Worm (Caenorhabditis elegans) whole organism, midembryonic: Measurements from ENCODE around the gene F15A4.2.

Experiments used
- T22C8.4 ChIP-seq: fragments of 200-800 bp; sonication (Bioruptor generic); IDR thresholded peaks from 2 replicates; pipeline ENCODE4 v1.3.6; 2022; ENCODE audit warnings: missing genetic modification characterization, missing compliant biosample characterization
- cog-1 ChIP-seq: sonication (generic microtip); optimal IDR thresholded peaks from 2 replicates; lab custom pipeline; 2016; ENCODE audit warnings: missing genetic modification characterization, missing compliant biosample characterization
- flt-1 ChIP-seq: fragments of 200-800 bp; sonication (Bioruptor generic); IDR thresholded peaks from 2 replicates; pipeline ENCODE4 v1.3.6; 2022; ENCODE audit warnings: missing genetic modification characterization, missing compliant biosample characterization
- klf-2 ChIP-seq: fragments of 200-800 bp; sonication (Bioruptor generic); conservative IDR thresholded peaks from 2 replicates; pipeline ENCODE4 v1.3.6; 2022; ENCODE audit warnings: missing genetic modification reagents, missing genetic modification characterization, missing compliant biosample characterization
- med-1 ChIP-seq: sonication (generic microtip); optimal IDR thresholded peaks from 2 replicates; lab custom pipeline; 2017; ENCODE audit warnings: missing genetic modification characterization, mild to moderate bottlenecking, missing compliant biosample characterization, antibody characterized with exemption, missing genetic modification reagents; ENCODE audit not compliant: insufficient read depth
- ref-1 ChIP-seq: fragments of 200-800 bp; sonication (Bioruptor generic); conservative IDR thresholded peaks from 2 replicates; pipeline ENCODE4 v1.3.6; 2022; ENCODE audit warnings: missing genetic modification reagents, missing genetic modification characterization, missing compliant biosample characterization
- tab-1 ChIP-seq: fragments of 200-800 bp; sonication (Bioruptor generic); IDR thresholded peaks from 2 replicates; pipeline ENCODE4 v1.3.6; 2022; ENCODE audit warnings: missing genetic modification characterization, missing compliant biosample characterization
- ztf-23 ChIP-seq: fragments of 200-800 bp; sonication (Bioruptor generic); IDR thresholded peaks from 2 replicates; pipeline ENCODE4 v1.3.6; 2022; ENCODE audit warnings: missing genetic modification reagents, missing genetic modification characterization, missing compliant biosample characterization
- ztf-29 ChIP-seq: fragments of 200-800 bp; sonication (Bioruptor generic); IDR thresholded peaks from 2 replicates; pipeline ENCODE4 v1.3.6; 2022; ENCODE audit warnings: missing genetic modification reagents, missing genetic modification characterization, missing compliant biosample characterization

F15A4.2 gene

DNA sequence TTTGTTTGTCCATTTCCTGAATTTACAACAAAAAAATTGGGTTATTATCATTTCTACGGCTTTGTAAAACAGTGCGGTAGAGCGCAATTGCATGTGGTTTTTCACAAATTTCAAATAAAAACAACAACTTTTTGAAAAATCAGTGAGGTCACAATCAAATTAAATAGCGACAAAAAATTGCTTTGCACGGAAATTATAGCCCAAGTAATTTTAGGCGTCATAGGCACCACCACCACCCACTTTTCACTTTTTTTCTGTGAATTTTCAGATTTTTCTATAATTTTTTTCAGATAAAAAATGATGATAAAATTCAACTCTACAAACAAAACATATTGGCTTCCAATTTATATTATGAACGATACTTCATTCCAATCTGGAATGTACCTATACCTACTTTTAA, 5.1 kb upstream of the F15A4.2 start, which contains the start of gene sre-38:
sre-38 (plus strand) TSS at position 301 of the 400 bp plus-strand sequence.
- TF ChIP-seq cog-1 (tag; lab: Kevin White, UChicago) (no peak), ztf-29 (GFP tag; lab: Robert Waterston, UW) (no peak), klf-2 (GFP tag; lab: Robert Waterston, UW) (no peak), T22C8.4 (GFP tag; lab: Robert Waterston, UW) (no peak)

DNA sequence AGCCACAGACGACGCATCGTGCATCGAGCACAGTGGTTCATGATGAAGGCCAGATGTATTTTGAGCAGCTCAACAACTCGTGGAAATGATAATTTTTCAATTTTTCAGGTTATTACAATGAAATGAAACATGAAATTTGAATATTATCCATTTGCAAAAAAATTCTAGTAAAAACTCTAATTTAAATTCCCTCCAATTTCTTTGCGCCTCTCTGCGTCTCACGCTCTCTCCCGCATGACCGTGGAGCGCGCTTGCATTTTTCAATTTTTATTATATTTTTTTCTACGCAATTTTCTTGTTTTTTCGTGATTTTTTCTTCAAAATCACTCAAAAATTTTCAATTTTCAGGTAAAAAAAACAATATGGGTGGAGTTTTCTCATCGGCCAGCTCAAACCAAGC, 2.9 kb upstream of the F15A4.2 start, which contains the start of gene tag-281:
tag-281 (plus strand) TSS at position 340 of the 400 bp plus-strand sequence.
- TF ChIP-seq ztf-29 (GFP tag; lab: Robert Waterston, UW), result no peak
- TF ChIP-seq ref-1 (GFP tag; lab: Robert Waterston, UW), result no peak
- peak; percentile 48 for TF ChIP-seq cog-1 (tag; lab: Kevin White, UChicago)
- 0 out of 2 replicates have a peak, but pooled peaks have one; percentile 44 for TF ChIP-seq ztf-23 (GFP tag; lab: Robert Waterston, UW)

DNA sequence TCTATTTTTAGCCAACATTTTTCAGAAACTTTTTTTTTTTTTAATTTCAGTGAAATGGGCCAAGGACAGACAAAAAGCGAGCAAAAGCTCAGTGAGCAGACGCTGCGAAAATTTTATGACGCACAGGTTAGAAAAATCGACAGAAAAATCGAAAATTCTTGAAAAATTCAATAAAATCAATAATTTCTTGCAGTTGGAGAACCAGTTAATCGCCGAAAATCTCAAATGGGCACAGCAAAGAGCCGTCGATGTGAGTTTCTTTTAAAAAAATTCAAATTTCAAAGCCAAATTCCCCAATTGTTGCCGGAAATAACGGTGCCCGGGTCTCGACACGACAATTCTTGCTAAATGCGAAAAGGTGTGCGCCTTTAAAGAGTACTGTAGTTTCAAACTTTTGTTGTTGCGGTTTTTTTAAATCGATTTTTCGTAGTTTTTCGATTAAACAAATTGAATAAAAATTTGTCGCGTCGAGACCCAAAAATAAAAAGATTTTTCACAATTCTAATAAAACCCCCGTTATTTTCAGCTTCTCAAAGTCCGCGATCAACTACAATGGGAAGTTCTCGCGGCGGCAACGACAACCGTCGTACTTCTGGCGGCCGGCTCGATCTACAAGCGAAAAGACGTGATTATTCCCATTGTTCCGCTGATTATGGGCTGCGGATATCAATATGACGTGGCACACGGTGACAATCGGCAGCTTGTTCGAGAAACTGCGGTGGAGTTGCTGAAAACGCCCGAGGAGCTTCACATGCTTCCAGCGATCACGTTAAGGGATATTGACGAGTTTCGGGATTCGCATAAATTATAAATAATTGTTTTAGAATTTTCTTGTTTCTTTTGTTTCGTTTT, 1.5 kb upstream of the F15A4.2 start, which contains the start of gene tag-280:
tag-280 (plus strand) TSS at position 51 of the 852 bp plus-strand sequence.
- TF ChIP-seq tab-1 (GFP tag; lab: Robert Waterston, UW) (no peak), cog-1 (tag; lab: Kevin White, UChicago) (no peak), ztf-29 (GFP tag; lab: Robert Waterston, UW) (no peak), ztf-23 (GFP tag; lab: Robert Waterston, UW) (no peak), med-1 (GFP tag; lab: Kevin White, UChicago) (no peak), klf-2 (GFP tag; lab: Robert Waterston, UW) (no peak), flt-1 (GFP tag; lab: Robert Waterston, UW) (no peak), T22C8.4 (GFP tag; lab: Robert Waterston, UW) (no peak), ref-1 (GFP tag; lab: Robert Waterston, UW) (no peak)

DNA sequence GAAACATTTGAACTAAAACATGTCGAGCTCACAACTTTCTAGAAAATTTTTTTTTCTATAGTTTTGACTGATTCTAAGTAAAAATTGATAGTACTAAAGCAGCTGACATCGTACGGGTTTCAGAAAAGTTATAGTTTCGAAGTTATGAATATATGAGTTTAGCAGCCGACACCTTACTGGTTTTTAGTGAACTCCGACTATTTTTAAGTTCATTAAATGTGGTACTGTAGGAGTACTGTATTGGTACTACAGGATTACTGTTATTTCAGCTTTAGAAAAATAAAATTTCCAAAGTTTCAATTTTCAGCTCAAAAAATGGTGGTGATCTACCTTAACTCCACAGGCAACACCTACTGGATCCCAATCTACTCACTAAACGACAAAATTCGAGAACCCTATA, 3.2 kb downstream of the F15A4.2 start, which contains the start of gene sre-37:
sre-37 (plus strand) TSS at position 301 of the 400 bp plus-strand sequence.
- TF ChIP-seq med-1 (GFP tag; lab: Kevin White, UChicago) (no peak), ref-1 (GFP tag; lab: Robert Waterston, UW) (no peak), T22C8.4 (GFP tag; lab: Robert Waterston, UW) (no peak)

DNA sequence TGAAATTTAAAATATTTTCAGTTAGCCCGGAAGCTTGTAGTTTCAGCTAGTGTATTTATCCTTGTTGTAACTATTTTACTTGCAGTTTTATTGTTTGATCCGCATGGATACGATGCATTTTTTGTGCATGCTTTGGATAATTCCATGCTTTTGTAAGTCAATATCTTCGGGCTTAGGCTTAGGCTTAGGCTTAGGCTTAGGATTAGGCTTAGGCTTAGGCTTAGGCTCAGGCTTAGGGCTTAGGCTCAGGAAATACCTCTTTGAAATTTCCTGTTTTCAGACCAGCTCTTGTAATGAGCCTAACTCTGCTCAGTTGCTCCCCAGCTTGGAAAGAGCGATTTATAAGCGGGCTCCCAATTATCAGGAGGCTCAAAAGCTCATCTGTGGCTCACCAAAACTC, 4.7 kb downstream of the F15A4.2 start, which contains the start of gene srg-16:
srg-16 (plus strand) TSS at position 87 of the 400 bp plus-strand sequence.
- TF ChIP-seq T22C8.4 (GFP tag; lab: Robert Waterston, UW) (no peak), klf-2 (GFP tag; lab: Robert Waterston, UW) (no peak), med-1 (GFP tag; lab: Kevin White, UChicago) (no peak), ref-1 (GFP tag; lab: Robert Waterston, UW) (no peak), ztf-29 (GFP tag; lab: Robert Waterston, UW) (no peak), flt-1 (GFP tag; lab: Robert Waterston, UW) (no peak), cog-1 (tag; lab: Kevin White, UChicago) (no peak), tab-1 (GFP tag; lab: Robert Waterston, UW) (no peak), ztf-23 (GFP tag; lab: Robert Waterston, UW) (no peak)

DNA sequence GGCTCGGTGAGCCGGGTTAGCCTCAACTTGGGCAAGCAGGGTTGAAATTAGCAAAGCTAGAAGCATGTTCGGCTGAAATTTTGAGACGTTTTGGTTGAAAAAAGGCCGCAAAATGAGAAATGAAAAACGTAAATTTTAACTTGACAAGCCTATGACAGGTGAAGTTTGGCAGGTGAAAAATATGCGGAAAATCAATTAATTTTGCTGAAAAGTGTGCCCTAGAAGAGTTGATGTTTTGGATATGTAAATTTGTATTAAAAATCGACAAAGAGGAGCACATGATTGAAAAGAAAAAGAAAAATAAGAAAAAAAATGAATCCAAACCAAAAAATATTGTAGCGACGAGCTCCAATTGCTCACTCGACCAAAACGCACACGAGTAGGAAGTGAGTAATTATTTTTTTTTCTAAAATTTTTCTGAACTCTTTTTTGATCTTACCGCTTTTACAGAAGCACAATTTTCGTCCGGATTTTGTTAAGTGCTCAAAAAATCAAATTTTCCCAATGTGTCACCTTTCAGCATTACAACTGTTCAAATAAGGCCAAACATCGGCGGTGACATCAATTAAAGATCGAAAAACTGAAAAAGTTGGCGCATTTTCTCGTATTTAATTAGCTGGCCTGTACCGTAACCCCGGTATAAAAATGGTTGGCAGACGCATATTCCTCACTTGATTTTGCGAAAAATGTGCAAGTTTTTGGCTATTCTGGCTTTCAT, 9.0 kb downstream of the F15A4.2 start, which contains the start of the genes F15A4.5 and phat-8:
F15A4.5 (minus strand) TSS at position 101 of the 718 bp plus-strand sequence.
phat-8 (plus strand) TSS at position 668 of the 718 bp plus-strand sequence.
- TF ChIP-seq T22C8.4 (GFP tag; lab: Robert Waterston, UW), result no peak
- no peak for TF ChIP-seq ztf-23 (GFP tag; lab: Robert Waterston, UW)
- no peak for TF ChIP-seq med-1 (GFP tag; lab: Kevin White, UChicago)
- no peak for TF ChIP-seq flt-1 (GFP tag; lab: Robert Waterston, UW)
- TF ChIP-seq klf-2 (GFP tag; lab: Robert Waterston, UW), result no peak
- TF ChIP-seq tab-1 (GFP tag; lab: Robert Waterston, UW), result no peak
- no peak for TF ChIP-seq cog-1 (tag; lab: Kevin White, UChicago)
- no peak for TF ChIP-seq ref-1 (GFP tag; lab: Robert Waterston, UW)
- no peak for TF ChIP-seq ztf-29 (GFP tag; lab: Robert Waterston, UW)

DNA sequence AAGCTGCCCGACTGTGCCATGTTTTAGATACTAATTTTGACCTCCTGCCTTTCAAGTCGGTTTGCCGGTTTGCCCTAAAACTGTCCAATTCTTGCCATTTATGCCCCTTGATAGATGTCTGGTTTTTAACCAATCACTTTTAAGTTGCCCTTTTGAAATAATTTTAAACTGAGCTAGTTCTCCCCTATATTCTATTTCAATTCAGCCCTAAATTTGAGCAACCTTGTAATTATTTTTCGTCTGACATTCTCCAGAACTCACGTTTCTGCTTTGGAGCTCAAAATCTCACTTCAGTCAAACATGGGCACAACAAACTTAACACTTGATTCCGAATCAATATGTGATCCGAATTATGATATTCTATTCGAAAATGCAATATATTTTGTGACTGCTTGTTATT, 11.1 kb downstream of the F15A4.2 start, which contains the start of gene srg-17:
srg-17 (plus strand) TSS at position 301 of the 400 bp plus-strand sequence.
- no peak for TF ChIP-seq med-1 (GFP tag; lab: Kevin White, UChicago)
- no peak for TF ChIP-seq T22C8.4 (GFP tag; lab: Robert Waterston, UW)
- TF ChIP-seq flt-1 (GFP tag; lab: Robert Waterston, UW), result no peak

DNA sequence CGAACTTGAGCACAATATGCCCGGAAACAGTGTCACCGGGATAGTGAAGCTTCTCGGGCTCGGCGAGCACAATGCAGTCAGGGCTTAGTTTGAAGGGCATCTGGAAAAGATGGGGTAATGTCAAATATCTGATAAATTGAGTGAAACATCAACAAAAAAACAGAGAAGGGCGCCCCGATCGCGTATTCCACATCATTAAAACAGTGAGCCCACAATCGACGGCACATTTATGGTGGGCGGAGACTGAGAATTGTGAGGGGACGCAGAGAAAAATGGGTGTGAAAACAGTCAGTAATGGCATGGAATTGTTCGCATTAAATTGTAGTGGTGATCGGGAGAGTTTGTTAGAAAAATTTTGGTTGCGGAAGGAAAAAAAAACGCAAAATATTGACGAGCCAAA, 18.5 kb downstream of the F15A4.2 start, which contains the start of gene arrd-9:
arrd-9 (minus strand) TSS at position 101 of the 400 bp plus-strand sequence.
- TF ChIP-seq ref-1 (GFP tag; lab: Robert Waterston, UW), result no peak
- TF ChIP-seq klf-2 (GFP tag; lab: Robert Waterston, UW), result no peak
- no peak for TF ChIP-seq tab-1 (GFP tag; lab: Robert Waterston, UW)
- TF ChIP-seq cog-1 (tag; lab: Kevin White, UChicago), result no peak
- no peak for TF ChIP-seq T22C8.4 (GFP tag; lab: Robert Waterston, UW)
- TF ChIP-seq med-1 (GFP tag; lab: Kevin White, UChicago), result no peak
- no peak for TF ChIP-seq flt-1 (GFP tag; lab: Robert Waterston, UW)
- TF ChIP-seq ztf-23 (GFP tag; lab: Robert Waterston, UW), result no peak
- TF ChIP-seq ztf-29 (GFP tag; lab: Robert Waterston, UW), result no peak
